Fruit fly (Drosophila melanogaster) whole organism, embryonic: Measurements from ENCODE around the gene CG32243.

ENCODE experiments used
- Asciz ChIP-seq: fragments of 200-800 bp; sonication (Bioruptor generic); optimal IDR thresholded peaks from 2 replicates; lab custom pipeline; 2017; ENCODE audit warnings: missing biosample characterization, mild to moderate bottlenecking, missing genetic modification characterization, missing genetic modification reagents
- B-H1 ChIP-seq: fragments of 200-800 bp; sonication (Bioruptor generic); IDR thresholded peaks from 3 replicates; pipeline ENCODE4 v1.3.6; 2022; ENCODE audit warnings: missing biosample characterization, missing genetic modification characterization
- BtbVII ChIP-seq: fragments of 200-800 bp; sonication (Bioruptor generic); optimal IDR thresholded peaks from 3 replicates; lab custom pipeline; 2017; ENCODE audit warnings: missing biosample characterization, mild to moderate bottlenecking, missing genetic modification characterization
- CG12071 ChIP-seq: fragments of 200-800 bp; sonication (Bioruptor generic); optimal IDR thresholded peaks from 3 replicates; lab custom pipeline; 2018; ENCODE audit warnings: missing biosample characterization, mild to moderate bottlenecking, missing genetic modification characterization
- CG12104 ChIP-seq: fragments of 200-800 bp; sonication (Bioruptor generic); optimal IDR thresholded peaks from 3 replicates; lab custom pipeline; 2016; ENCODE audit warnings: missing biosample characterization, missing genetic modification characterization
- CG12236 ChIP-seq: fragments of 200-800 bp; sonication (Bioruptor generic); optimal IDR thresholded peaks from 2 replicates; lab custom pipeline; 2016; ENCODE audit warnings: missing biosample characterization, missing genetic modification characterization
- CG1233 ChIP-seq: fragments of 200-800 bp; sonication (Bioruptor generic); optimal IDR thresholded peaks from 4 replicates; lab custom pipeline; 2018; ENCODE audit warnings: missing biosample characterization, mild to moderate bottlenecking, missing genetic modification characterization
- CG12744 ChIP-seq: fragments of 200-800 bp; sonication (Bioruptor generic); optimal IDR thresholded peaks from 2 replicates; lab custom pipeline; 2016; ENCODE audit warnings: missing biosample characterization, missing genetic modification characterization
- CG14014 ChIP-seq: fragments of 200-800 bp; sonication (Bioruptor generic); IDR thresholded peaks from 2 replicates; pipeline ENCODE4 v1.3.6; 2022; ENCODE audit warnings: missing biosample characterization, missing genetic modification characterization
- CG14667 ChIP-seq: fragments of 200-800 bp; sonication (Bioruptor generic); IDR thresholded peaks from 2 replicates; pipeline ENCODE4 v1.3.6; 2022; ENCODE audit warnings: missing biosample characterization, missing genetic modification characterization
- CG14965 ChIP-seq: fragments of 200-800 bp; sonication (Bioruptor generic); optimal IDR thresholded peaks from 2 replicates; lab custom pipeline; 2016; ENCODE audit warnings: missing biosample characterization, missing genetic modification characterization, borderline replicate concordance
- CG1529 ChIP-seq: fragments of 200-800 bp; sonication (Bioruptor generic); optimal IDR thresholded peaks from 3 replicates; lab custom pipeline; 2018; ENCODE audit warnings: missing biosample characterization, missing genetic modification characterization
- CG16863 ChIP-seq: fragments of 200-800 bp; sonication (Bioruptor generic); optimal IDR thresholded peaks from 3 replicates; lab custom pipeline; 2016; ENCODE audit warnings: missing biosample characterization, missing genetic modification characterization
- CG17186 ChIP-seq: fragments of 200-800 bp; sonication (Bioruptor generic); optimal IDR thresholded peaks from 3 replicates; lab custom pipeline; 2017; ENCODE audit warnings: missing biosample characterization, missing genetic modification reagents, missing genetic modification characterization
- CG17361 ChIP-seq: fragments of 200-800 bp; sonication (Bioruptor generic); IDR thresholded peaks from 3 replicates; pipeline ENCODE4 v1.3.6; 2022; ENCODE audit warnings: missing biosample characterization, missing genetic modification characterization
- CG2199 ChIP-seq: fragments of 200-800 bp; sonication (Bioruptor generic); IDR thresholded peaks from 3 replicates; pipeline ENCODE4 v1.3.6; 2022; ENCODE audit warnings: missing biosample characterization, missing genetic modification characterization
- CG30431 ChIP-seq: fragments of 200-800 bp; sonication (Bioruptor generic); optimal IDR thresholded peaks from 2 replicates; lab custom pipeline; 2017; ENCODE audit warnings: missing biosample characterization, missing genetic modification characterization
- CG3995 ChIP-seq: fragments of 200-800 bp; sonication (Bioruptor generic); optimal IDR thresholded peaks from 3 replicates; lab custom pipeline; 2016; ENCODE audit warnings: missing biosample characterization, missing genetic modification characterization
- CG4820 ChIP-seq: fragments of 200-800 bp; sonication (Bioruptor generic); optimal IDR thresholded peaks from 3 replicates; lab custom pipeline; 2016; ENCODE audit warnings: missing biosample characterization, missing genetic modification characterization
- CG5180 ChIP-seq: fragments of 200-800 bp; sonication (Bioruptor generic); optimal IDR thresholded peaks from 3 replicates; lab custom pipeline; 2017; ENCODE audit warnings: missing biosample characterization, missing genetic modification characterization, mild to moderate bottlenecking, moderate library complexity, missing genetic modification reagents
- CG6689 ChIP-seq: fragments of 200-800 bp; sonication (Bioruptor generic); IDR thresholded peaks from 2 replicates; pipeline ENCODE4 v1.3.6; 2022; ENCODE audit warnings: missing biosample characterization, missing genetic modification characterization
- CG8089 ChIP-seq: fragments of 200-800 bp; sonication (Bioruptor generic); optimal IDR thresholded peaks from 3 replicates; lab custom pipeline; 2016; ENCODE audit warnings: missing biosample characterization, missing genetic modification characterization
- CG8359 ChIP-seq: fragments of 200-800 bp; sonication (Bioruptor generic); optimal IDR thresholded peaks from 2 replicates; lab custom pipeline; 2017; ENCODE audit warnings: missing biosample characterization, mild to moderate bottlenecking, missing genetic modification characterization, borderline replicate concordance
- Dek ChIP-seq: fragments of 200-800 bp; sonication (Bioruptor generic); optimal IDR thresholded peaks from 3 replicates; lab custom pipeline; 2019; ENCODE audit warnings: missing biosample characterization, mild to moderate bottlenecking, missing genetic modification characterization, moderate library complexity
- Ets65A ChIP-seq: fragments of 200-800 bp; sonication (Bioruptor generic); peaks from one replicate; lab custom pipeline; 2016; ENCODE audit warnings: missing biosample characterization, missing genetic modification characterization
- Ets97D ChIP-seq: fragments of 200-800 bp; sonication (Bioruptor generic); optimal IDR thresholded peaks from 3 replicates; lab custom pipeline; 2016; ENCODE audit warnings: missing biosample characterization, missing genetic modification characterization
- Gug ChIP-seq: fragments of 200-800 bp; sonication (Bioruptor generic); IDR thresholded peaks from 4 replicates; pipeline ENCODE4 v1.3.6; 2022; ENCODE audit warnings: missing biosample characterization, missing genetic modification characterization
- Nf-YB ChIP-seq: fragments of 200-800 bp; sonication (Bioruptor generic); optimal IDR thresholded peaks from 3 replicates; lab custom pipeline; 2019; ENCODE audit warnings: missing biosample characterization, mild to moderate bottlenecking, missing genetic modification characterization, moderate library complexity
- Pdp1 ChIP-seq, 2 experiments: fragments of 200-800 bp; sonication (Bioruptor generic); optimal IDR thresholded peaks; 3 replicates each; lab custom pipeline; 2016; ENCODE audit warnings: missing biosample characterization in 2 of 2, missing genetic modification characterization in 2 of 2, mild to moderate bottlenecking in 1 of 2, moderate library complexity in 1 of 2
- TFAM ChIP-seq: fragments of 200-800 bp; sonication (Bioruptor generic); optimal IDR thresholded peaks from 2 replicates; lab custom pipeline; 2017; ENCODE audit warnings: missing biosample characterization, missing genetic modification characterization, inconsistent platforms
- ase ChIP-seq: fragments of 200-800 bp; sonication (Bioruptor generic); IDR thresholded peaks from 3 replicates; pipeline ENCODE4 v1.3.6; 2022; ENCODE audit warnings: missing biosample characterization, missing genetic modification characterization
- bcd ChIP-seq: fragments of 200-800 bp; sonication (Bioruptor generic); optimal IDR thresholded peaks from 2 replicates; lab custom pipeline; 2017; ENCODE audit warnings: missing biosample characterization, mild to moderate bottlenecking, missing genetic modification characterization
- cas ChIP-seq: fragments of 200-800 bp; sonication (Bioruptor generic); IDR thresholded peaks from 2 replicates; pipeline ENCODE4 v1.3.6; 2022; ENCODE audit warnings: missing biosample characterization, missing genetic modification characterization
- dati ChIP-seq: fragments of 200-800 bp; sonication (Bioruptor generic); IDR thresholded peaks from 2 replicates; pipeline ENCODE4 v1.3.6; 2022; ENCODE audit warnings: missing biosample characterization, missing genetic modification characterization
- ewg ChIP-seq: fragments of 200-800 bp; sonication (Bioruptor generic); optimal IDR thresholded peaks from 3 replicates; lab custom pipeline; 2017; ENCODE audit warnings: mild to moderate bottlenecking, missing biosample characterization, missing genetic modification reagents, missing genetic modification characterization
- ham ChIP-seq: fragments of 200-800 bp; sonication (Bioruptor generic); IDR thresholded peaks from 2 replicates; pipeline ENCODE4 v1.3.6; 2022; ENCODE audit warnings: missing biosample characterization, missing genetic modification characterization
- insv ChIP-seq, 2 experiments: fragments of 200-800 bp; sonication (Bioruptor generic); optimal IDR thresholded peaks; 3 replicates each; lab custom pipeline; 2016 to 2018; ENCODE audit warnings: missing biosample characterization in 2 of 2, missing genetic modification characterization in 2 of 2
- kay ChIP-seq: fragments of 200-800 bp; sonication (Bioruptor generic); optimal IDR thresholded peaks from 2 replicates; lab custom pipeline; 2016; ENCODE audit warnings: missing biosample characterization, missing genetic modification characterization
- lbe ChIP-seq: fragments of 200-800 bp; sonication (Bioruptor generic); optimal IDR thresholded peaks from 2 replicates; lab custom pipeline; 2016; ENCODE audit warnings: missing biosample characterization, mild to moderate bottlenecking, missing genetic modification characterization
- lov ChIP-seq, 2 experiments: fragments of 200-800 bp in 1 of 2; fragments of >200 bp in 1 of 2; sonication (Bioruptor generic) in 1 of 2; IDR thresholded peaks in 1 of 2; optimal IDR thresholded peaks in 1 of 2; 2 replicates in 1 of 2; 3 replicates in 1 of 2; pipeline versions ENCODE4 v1.3.6 to Lab custom; 2017 to 2022; ENCODE audit warnings: missing biosample characterization in 1 of 2, missing genetic modification characterization in 1 of 2
- pho ChIP-seq: fragments of 200-800 bp; sonication (Bioruptor generic); optimal IDR thresholded peaks from 2 replicates; lab custom pipeline; 2016; ENCODE audit warnings: missing biosample characterization, missing genetic modification characterization
- salm ChIP-seq: fragments of 200-800 bp; sonication (Bioruptor generic); optimal IDR thresholded peaks from 2 replicates; lab custom pipeline; 2018; ENCODE audit warnings: missing biosample characterization, mild to moderate bottlenecking, missing genetic modification characterization
- seq ChIP-seq: fragments of 200-800 bp; sonication (Bioruptor generic); IDR thresholded peaks from 2 replicates; pipeline ENCODE4 v1.3.6; 2022; ENCODE audit warnings: missing biosample characterization, missing genetic modification characterization
- sqz ChIP-seq: fragments of 200-800 bp; sonication (Bioruptor generic); optimal IDR thresholded peaks from 3 replicates; lab custom pipeline; 2018; ENCODE audit warnings: missing biosample characterization, mild to moderate bottlenecking, missing genetic modification characterization
- trh ChIP-seq: fragments of 200-800 bp; sonication (Bioruptor generic); optimal IDR thresholded peaks from 2 replicates; lab custom pipeline; 2016; ENCODE audit warnings: missing biosample characterization, missing genetic modification characterization
- vvl ChIP-seq: fragments of 200-800 bp; sonication (Bioruptor generic); IDR thresholded peaks from 2 replicates; pipeline ENCODE4 v1.3.6; 2022; ENCODE audit warnings: missing biosample characterization, missing genetic modification characterization
- wdn ChIP-seq: fragments of 200-800 bp; sonication (Bioruptor generic); IDR thresholded peaks from 2 replicates; pipeline ENCODE4 v1.3.6; 2022; ENCODE audit warnings: missing biosample characterization, missing genetic modification characterization
- zf30C ChIP-seq: fragments of 200-800 bp; sonication (Bioruptor generic); optimal IDR thresholded peaks from 3 replicates; lab custom pipeline; 2018; ENCODE audit warnings: missing biosample characterization, mild to moderate bottlenecking, missing genetic modification characterization
- zfh1 ChIP-seq: fragments of 200-800 bp; sonication (Bioruptor generic); IDR thresholded peaks from 3 replicates; pipeline ENCODE4 v1.3.6; 2022; ENCODE audit warnings: missing biosample characterization, missing genetic modification characterization

Gene CG32243

dm6 chr3L:4541573-4542371, 728 bp upstream of the CG32243 start, which contains the start of gene CG11357 (continued):
- TF ChIP-seq CG1529 (GFP tag; lab: Kevin White, UChicago) (peak; percentile 96), ase (GFP tag; lab: Robert Waterston, UW) (peak; percentile 98), cas (GFP tag; lab: Robert Waterston, UW) (peak; percentile 98), kay (peak; percentile 89), pho (GFP tag; lab: Kevin White, UChicago) (peak; percentile 90), Asciz (GFP tag; lab: Kevin White, UChicago) (peak; percentile 98), dati (GFP tag; lab: Robert Waterston, UW) (peak; percentile 96), CG1233 (GFP tag; lab: Kevin White, UChicago) (peak; percentile 98), ewg (GFP tag; lab: Kevin White, UChicago) (peak; percentile 94), TFAM (GFP tag; lab: Kevin White, UChicago) (peak; percentile 54), CG6689 (GFP tag; lab: Robert Waterston, UW) (peak; percentile 99), CG12744 (GFP tag; lab: Kevin White, UChicago) (peak; percentile 84), CG5180 (peak; percentile 91), CG12236 (GFP tag; lab: Kevin White, UChicago) (peak; percentile 45), CG4820 (peak; percentile 91), CG16863 (GFP tag; lab: Kevin White, UChicago) (peak; percentile 73), Ets97D (peak; percentile 64), CG30431 (GFP tag; lab: Kevin White, UChicago) (peak; percentile 88), CG8359 (GFP tag; lab: Kevin White, UChicago) (peak; percentile 90), B-H1 (GFP tag; lab: Robert Waterston, UW) (peak; percentile 98), Ets65A (GFP tag; lab: Kevin White, UChicago) (peak; percentile 96), Nf-YB (peak; percentile 91), lov (optimal IDR thresholded peaks at IDR 0.05; lab: Kevin White, UChicago) (no peak), lov (GFP tag; IDR thresholded peaks at IDR 0.05; lab: Robert Waterston, UW) (peak; percentile 97), seq (GFP tag; lab: Robert Waterston, UW) (peak; percentile 98), lbe (GFP tag; lab: Kevin White, UChicago) (peak; percentile 93), CG14965 (GFP tag; lab: Kevin White, UChicago) (no peak), Dek (tag; lab: Kevin White, UChicago) (peak; percentile 99), CG14014 (GFP tag; lab: Robert Waterston, UW) (peak; percentile 99), CG12104 (GFP tag; lab: Kevin White, UChicago) (peak; percentile 92), sqz (GFP tag; lab: Kevin White, UChicago) (peak; percentile 98), salm (peak; percentile 99), insv (GFP tag; optimal IDR thresholded peaks at IDR 0.05; lab: Kevin White, UChicago) (peak in 1 of 2 experiments; percentile 81), zfh1 (GFP tag; lab: Robert Waterston, UW) (peak; percentile 98), CG3995 (peak; percentile 50), CG17361 (GFP tag; lab: Robert Waterston, UW) (peak; percentile 98), ham (GFP tag; lab: Robert Waterston, UW) (peak; percentile 95), Gug (GFP tag; lab: Robert Waterston, UW) (peak; percentile 96), CG8089 (GFP tag; lab: Kevin White, UChicago) (peak; percentile 59), BtbVII (GFP tag; lab: Kevin White, UChicago) (peak; percentile 98), CG12071 (GFP tag; lab: Kevin White, UChicago) (peak; percentile 93), bcd (GFP tag; lab: Kevin White, UChicago) (peak; percentile 98), CG2199 (GFP tag; lab: Robert Waterston, UW) (peak; percentile 97), zf30C (GFP tag; lab: Kevin White, UChicago) (peak; percentile 34), wdn (GFP tag; lab: Robert Waterston, UW) (peak; percentile 98), CG14667 (GFP tag; lab: Robert Waterston, UW) (peak; percentile 98), trh (GFP tag; lab: Kevin White, UChicago) (peak; percentile 94), CG17186 (GFP tag; lab: Kevin White, UChicago) (peak; percentile 71), Pdp1 (GFP tag; optimal IDR thresholded peaks at IDR 0.05; lab: Kevin White, UChicago) (peak; percentile 80), vvl (GFP tag; lab: Robert Waterston, UW) (peak; percentile 100)
